Worm (Caenorhabditis elegans) whole organism, young adult: ENCODE measurements around the gene F36H5.8.

Source experiments
- F22D6.2 ChIP-seq: sonication (generic microtip); optimal IDR thresholded peaks from 2 replicates; lab custom pipeline; 2016; ENCODE audit warnings: mild to moderate bottlenecking, missing genetic modification characterization, missing compliant biosample characterization
- Y79H2A.3 ChIP-seq: fragments of 200-800 bp; sonication (Bioruptor generic); conservative IDR thresholded peaks from 2 replicates; pipeline ENCODE4 v1.3.6; 2022; ENCODE audit warnings: missing genetic modification reagents, missing genetic modification characterization, missing compliant biosample characterization
- ama-1 ChIP-seq, 3 experiments: fragments of 150-350 bp in 1 of 3; sonication (generic microtip) in 2 of 3; optimal IDR thresholded peaks; 2 replicates each; lab custom pipeline; 2014 to 2018; ENCODE audit warnings: missing biosample characterization in 2 of 3, missing genetic modification characterization in 2 of 3, missing genetic modification reagents in 2 of 3

DNA sequence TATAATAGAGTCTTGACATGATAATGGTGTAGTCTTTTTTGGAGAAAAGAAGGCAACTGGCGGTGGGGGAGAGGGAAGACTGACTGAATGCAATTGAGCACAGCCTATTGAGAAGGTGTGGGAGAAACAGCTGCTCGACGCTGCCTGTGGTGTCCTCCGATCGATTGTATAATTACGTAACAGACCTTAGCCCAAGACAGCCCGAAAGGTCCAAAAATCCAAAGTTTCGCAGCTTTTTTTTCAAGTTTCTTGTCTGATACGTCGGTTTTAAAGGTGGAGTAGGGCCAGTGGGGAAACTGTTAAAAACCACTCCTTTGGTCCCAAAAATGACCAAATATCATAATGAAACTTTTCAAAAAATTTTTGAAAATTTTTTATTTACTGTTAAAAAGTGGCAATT, 37.6 kb upstream of the F36H5.8 start, which contains the start of the genes C08F1.6 and fbxb-13:
- TF ChIP-seq ama-1 (optimal IDR thresholded peaks at IDR 0.05; lab: Kevin White, UChicago): no peak
- TF ChIP-seq ama-1 (GFP tag; optimal IDR thresholded peaks at IDR 0.05; lab: Kevin White, UChicago): no peak
- no peak for TF ChIP-seq F22D6.2 (tag; lab: Kevin White, UChicago)
- no peak for TF ChIP-seq Y79H2A.3
